1 fruit fly cellular context compared by ENCODE assay signal in genomic region chr3R:21017464-21018080, dm6.
TF ChIP-seq lines count a peak whose summit lies in the region.

Rlip (plus strand) TSS chr3R:21017684.

TF ChIP-seq in whole organism, embryonic, 481 proteins besides CTCF, POLR2A, EP300 and RAD21 (continued from another document and continues in another):
- TF ChIP-seq Trl (optimal IDR thresholded peaks at IDR 0.05; lab: Kevin White, UChicago), result no peak
- peak; percentile 75 for TF ChIP-seq Trl (GFP tag; optimal IDR thresholded peaks at IDR 0.05; lab: Kevin White, UChicago)
- TF ChIP-seq insv (GFP tag; optimal IDR thresholded peaks at IDR 0.05; lab: Kevin White, UChicago), result no peak
- TF ChIP-seq CG9797 (GFP tag; optimal IDR thresholded peaks at IDR 0.05; lab: Kevin White, UChicago), result no peak
- TF ChIP-seq gt (GFP tag; IDR thresholded peaks at IDR 0.05; lab: Robert Waterston, UW), result no peak
- peak; percentile 57 for TF ChIP-seq Rx (GFP tag; IDR thresholded peaks at IDR 0.05; lab: Robert Waterston, UW)
- no peak for TF ChIP-seq CG30431 (GFP tag; optimal IDR thresholded peaks at IDR 0.05; lab: Kevin White, UChicago)
- no peak for TF ChIP-seq z (GFP tag; IDR thresholded peaks at IDR 0.05; lab: Robert Waterston, UW)
- TF ChIP-seq fd96Cb (tag; optimal IDR thresholded peaks at IDR 0.05; lab: Kevin White, UChicago), result no peak
- peak; percentile 84 for TF ChIP-seq CG9932 (GFP tag; IDR thresholded peaks at IDR 0.05; lab: Robert Waterston, UW)
- TF ChIP-seq Spps (tag; optimal IDR thresholded peaks at IDR 0.05; lab: Kevin White, UChicago), result no peak
- 0 out of 3 replicates have a peak, but pooled peaks have one; percentile 25 for TF ChIP-seq otp (GFP tag; IDR thresholded peaks at IDR 0.05; lab: Robert Waterston, UW)
- peak; percentile 15 for TF ChIP-seq CG1602 (GFP tag; optimal IDR thresholded peaks at IDR 0.05; lab: Kevin White, UChicago)
- TF ChIP-seq jing (GFP tag; optimal IDR thresholded peaks at IDR 0.05; lab: Kevin White, UChicago), result no peak
- TF ChIP-seq CG1529 (GFP tag; optimal IDR thresholded peaks at IDR 0.05; lab: Kevin White, UChicago), result no peak
- TF ChIP-seq CG6813 (GFP tag; optimal IDR thresholded peaks at IDR 0.05; lab: Kevin White, UChicago), result no peak
- peak; percentile 64; the same call in 1 of the 2 replicates for TF ChIP-seq aop (GFP tag; IDR thresholded peaks at IDR 0.05; lab: Robert Waterston, UW)
- peak; percentile 48 for TF ChIP-seq zen2 (GFP tag; IDR thresholded peaks at IDR 0.05; lab: Robert Waterston, UW; ENCODE audit: partially characterized antibody)
- TF ChIP-seq Tbp (GFP tag; optimal IDR thresholded peaks at IDR 0.05; lab: Kevin White, UChicago), result no peak
- peak; percentile 56 for TF ChIP-seq caup (GFP tag; optimal IDR thresholded peaks at IDR 0.05; lab: Kevin White, UChicago; ENCODE audit: severe bottlenecking)
- TF ChIP-seq croc (GFP tag; conservative IDR thresholded peaks at IDR 0.05; lab: Robert Waterston, UW), result 0 out of 3 replicates have a peak, but pooled peaks have one; percentile 14
- 0 out of 3 replicates have a peak, but pooled peaks have one; percentile 40 for TF ChIP-seq tgo (GFP tag; IDR thresholded peaks at IDR 0.05; lab: Robert Waterston, UW)
- TF ChIP-seq p53 (GFP tag; optimal IDR thresholded peaks at IDR 0.05; lab: Kevin White, UChicago), result peak; percentile 40
- no peak for TF ChIP-seq BtbVII (GFP tag; optimal IDR thresholded peaks at IDR 0.05; lab: Kevin White, UChicago)
- TF ChIP-seq zen (tag; optimal IDR thresholded peaks at IDR 0.05; lab: Kevin White, UChicago), result peak; percentile 60
- no peak for TF ChIP-seq crc (GFP tag; optimal IDR thresholded peaks at IDR 0.05; lab: Kevin White, UChicago)
- peak; percentile 56 for TF ChIP-seq CG7839 (tag; optimal IDR thresholded peaks at IDR 0.05; lab: Kevin White, UChicago)
- TF ChIP-seq pnt (GFP tag; optimal IDR thresholded peaks at IDR 0.05; lab: Kevin White, UChicago), result peak; percentile 25
- TF ChIP-seq CoRest (tag; optimal IDR thresholded peaks at IDR 0.05; lab: Kevin White, UChicago), result no peak
- TF ChIP-seq Hr51 (GFP tag; optimal IDR thresholded peaks at IDR 0.05; lab: Kevin White, UChicago), result no peak
- TF ChIP-seq H2.0 (GFP tag; IDR thresholded peaks at IDR 0.05; lab: Robert Waterston, UW), result no peak
- no peak for TF ChIP-seq Taf1 (GFP tag; IDR thresholded peaks at IDR 0.05; lab: Robert Waterston, UW)
- no peak for TF ChIP-seq ftz-f1 (GFP tag; optimal IDR thresholded peaks at IDR 0.05; lab: Kevin White, UChicago)
- no peak for TF ChIP-seq run (tag; optimal IDR thresholded peaks at IDR 0.05; lab: Kevin White, UChicago)
- TF ChIP-seq psq (GFP tag; optimal IDR thresholded peaks at IDR 0.05; lab: Kevin White, UChicago), result no peak
- TF ChIP-seq Nf-YB (GFP tag; optimal IDR thresholded peaks at IDR 0.05; lab: Kevin White, UChicago), result no peak
- TF ChIP-seq gcm2 (GFP tag; optimal IDR thresholded peaks at IDR 0.05; lab: Kevin White, UChicago), result no peak
- TF ChIP-seq CG32767 (GFP tag; IDR thresholded peaks at IDR 0.05; lab: Robert Waterston, UW), result no peak
- no peak for TF ChIP-seq hth (optimal IDR thresholded peaks at IDR 0.05; lab: Kevin White, UChicago)
- no peak for TF ChIP-seq CG10959 (GFP tag; IDR thresholded peaks at IDR 0.05; lab: Robert Waterston, UW)
- TF ChIP-seq D19B (GFP tag; optimal IDR thresholded peaks at IDR 0.05; lab: Kevin White, UChicago), result no peak
- peak; percentile 37; the same call in 1 of the 3 replicates for TF ChIP-seq ci (GFP tag; IDR thresholded peaks at IDR 0.05; lab: Robert Waterston, UW)
- peak; percentile 16 for TF ChIP-seq tx (GFP tag; optimal IDR thresholded peaks at IDR 0.05; lab: Kevin White, UChicago)
- peak; percentile 54 for TF ChIP-seq MESR4 (GFP tag; optimal IDR thresholded peaks at IDR 0.05; lab: Kevin White, UChicago)
- TF ChIP-seq slou (GFP tag; optimal IDR thresholded peaks at IDR 0.05; lab: Kevin White, UChicago), result peak; percentile 50
- TF ChIP-seq CG7786 (GFP tag; optimal IDR thresholded peaks at IDR 0.05; lab: Kevin White, UChicago), result peak; percentile 41
- peak; percentile 46 for TF ChIP-seq BEAF-32 (GFP tag; optimal IDR thresholded peaks at IDR 0.05; lab: Kevin White, UChicago)
- TF ChIP-seq dati (GFP tag; IDR thresholded peaks at IDR 0.05; lab: Robert Waterston, UW), result no peak
- peak; percentile 21 for TF ChIP-seq CG16863 (GFP tag; optimal IDR thresholded peaks at IDR 0.05; lab: Kevin White, UChicago)
- TF ChIP-seq gem (tag; optimal IDR thresholded peaks at IDR 0.05; lab: Kevin White, UChicago), result peak; percentile 34
- no peak for TF ChIP-seq CG17912 (GFP tag; optimal IDR thresholded peaks at IDR 0.05; lab: Kevin White, UChicago)
- TF ChIP-seq Hmr (GFP tag; optimal IDR thresholded peaks at IDR 0.05; lab: Kevin White, UChicago), result peak; percentile 55
- TF ChIP-seq NC2α (GFP tag; optimal IDR thresholded peaks at IDR 0.05; lab: Kevin White, UChicago), result no peak
- no peak for TF ChIP-seq pros (GFP tag; optimal IDR thresholded peaks at IDR 0.05; lab: Kevin White, UChicago)
- no peak for TF ChIP-seq CG3065 (GFP tag; optimal IDR thresholded peaks at IDR 0.05; lab: Kevin White, UChicago)
- TF ChIP-seq Jarid2 (GFP tag; optimal IDR thresholded peaks at IDR 0.05; lab: Kevin White, UChicago), result no peak
- no peak for TF ChIP-seq usp (GFP tag; optimal IDR thresholded peaks at IDR 0.05; lab: Kevin White, UChicago)
- no peak for TF ChIP-seq CG13775 (GFP tag; optimal IDR thresholded peaks at IDR 0.05; lab: Kevin White, UChicago)
- TF ChIP-seq CG9437 (GFP tag; optimal IDR thresholded peaks at IDR 0.05; lab: Kevin White, UChicago), result peak; percentile 2
- peak; percentile 31 for TF ChIP-seq HmgZ (tag; optimal IDR thresholded peaks at IDR 0.05; lab: Kevin White, UChicago)
- no peak for TF ChIP-seq CG1832 (GFP tag; optimal IDR thresholded peaks at IDR 0.05; lab: Kevin White, UChicago)
- TF ChIP-seq CG2199 (GFP tag; IDR thresholded peaks at IDR 0.05; lab: Robert Waterston, UW), result peak; percentile 86
- TF ChIP-seq dmrt99B (tag; optimal IDR thresholded peaks at IDR 0.05; lab: Kevin White, UChicago), result peak; percentile 12
- no peak for TF ChIP-seq kay (GFP tag; optimal IDR thresholded peaks at IDR 0.05; lab: Kevin White, UChicago)
- peak; percentile 9 for TF ChIP-seq CG13894 (tag; optimal IDR thresholded peaks at IDR 0.05; lab: Kevin White, UChicago)
- TF ChIP-seq NC2β (GFP tag; optimal IDR thresholded peaks at IDR 0.05; lab: Kevin White, UChicago), result no peak
- peak; percentile 65 for TF ChIP-seq tin (GFP tag; optimal IDR thresholded peaks at IDR 0.05; lab: Kevin White, UChicago)
- peak; percentile 82 for TF ChIP-seq CG6791 (GFP tag; IDR thresholded peaks at IDR 0.05; lab: Robert Waterston, UW; ENCODE audit: partially characterized antibody)
- no peak for TF ChIP-seq CG2875 (GFP tag; optimal IDR thresholded peaks at IDR 0.05; lab: Kevin White, UChicago)
- peak; percentile 47 for TF ChIP-seq CG4820 (GFP tag; optimal IDR thresholded peaks at IDR 0.05; lab: Kevin White, UChicago)
- no peak for TF ChIP-seq eve (GFP tag; optimal IDR thresholded peaks at IDR 0.05; lab: Kevin White, UChicago)
- peak; percentile 25; the same call in 1 of the 2 replicates for TF ChIP-seq CG9215 (GFP tag; IDR thresholded peaks at IDR 0.05; lab: Robert Waterston, UW)
- peak; percentile 58; the same call in 2 of the 3 replicates for TF ChIP-seq Opbp (GFP tag; IDR thresholded peaks at IDR 0.05; lab: Robert Waterston, UW; ENCODE audit: partially characterized antibody)
- TF ChIP-seq eyg (GFP tag; optimal IDR thresholded peaks at IDR 0.05; lab: Kevin White, UChicago), result peak; percentile 41
- TF ChIP-seq CG10321 (GFP tag; IDR thresholded peaks at IDR 0.05; lab: Robert Waterston, UW), result no peak
- TF ChIP-seq CG14965 (GFP tag; optimal IDR thresholded peaks at IDR 0.05; lab: Kevin White, UChicago; ENCODE audit: borderline replicate concordance), result no peak
- no peak for TF ChIP-seq CG12104 (GFP tag; optimal IDR thresholded peaks at IDR 0.05; lab: Kevin White, UChicago)
- TF ChIP-seq CrebB (tag; optimal IDR thresholded peaks at IDR 0.05; lab: Kevin White, UChicago), result no peak
- TF ChIP-seq CG31441 (GFP tag; IDR thresholded peaks at IDR 0.05; lab: Robert Waterston, UW), result no peak
- TF ChIP-seq CG17568 (GFP tag; optimal IDR thresholded peaks at IDR 0.05; lab: Kevin White, UChicago), result no peak
- TF ChIP-seq ken (GFP tag; IDR thresholded peaks at IDR 0.05; lab: Robert Waterston, UW), result peak; percentile 55; the same call in 2 of the 3 replicates
- TF ChIP-seq mam (GFP tag; optimal IDR thresholded peaks at IDR 0.05; lab: Kevin White, UChicago), result peak; percentile 74
- no peak for TF ChIP-seq Sox100B (GFP tag; optimal IDR thresholded peaks at IDR 0.05; lab: Kevin White, UChicago)
- peak; percentile 85 for TF ChIP-seq CG11456 (GFP tag; IDR thresholded peaks at IDR 0.05; lab: Robert Waterston, UW)
- TF ChIP-seq ind (GFP tag; optimal IDR thresholded peaks at IDR 0.05; lab: Kevin White, UChicago), result peak; percentile 41
- TF ChIP-seq Rfx (GFP tag; IDR thresholded peaks at IDR 0.05; lab: Robert Waterston, UW), result peak; percentile 82
- peak; percentile 19 for TF ChIP-seq CG3281 (GFP tag; optimal IDR thresholded peaks at IDR 0.05; lab: Kevin White, UChicago)
- TF ChIP-seq Bgb (GFP tag; IDR thresholded peaks at IDR 0.05; lab: Robert Waterston, UW; ENCODE audit: partially characterized antibody), result peak; percentile 74
- peak; percentile 29 for TF ChIP-seq HLH54F (GFP tag; optimal IDR thresholded peaks at IDR 0.05; lab: Kevin White, UChicago)
- peak; percentile 35 for TF ChIP-seq CG18599 (GFP tag; optimal IDR thresholded peaks at IDR 0.05; lab: Kevin White, UChicago)
- TF ChIP-seq PHDP (tag; optimal IDR thresholded peaks at IDR 0.05; lab: Kevin White, UChicago), result no peak
- TF ChIP-seq CG1792 (GFP tag; optimal IDR thresholded peaks at IDR 0.05; lab: Kevin White, UChicago), result peak; percentile 49
- TF ChIP-seq Vsx1 (GFP tag; optimal IDR thresholded peaks at IDR 0.05; lab: Kevin White, UChicago), result no peak
- TF ChIP-seq CG18476 (GFP tag; optimal IDR thresholded peaks at IDR 0.05; lab: Kevin White, UChicago), result no peak
- peak; percentile 45 for TF ChIP-seq bab2 (GFP tag; optimal IDR thresholded peaks at IDR 0.05; lab: Kevin White, UChicago)
- no peak for TF ChIP-seq CG34224 (GFP tag; IDR thresholded peaks at IDR 0.05; lab: Robert Waterston, UW; ENCODE audit: partially characterized antibody)
- peak; percentile 79 for TF ChIP-seq CG13287 (GFP tag; IDR thresholded peaks at IDR 0.05; lab: Robert Waterston, UW; ENCODE audit: partially characterized antibody)
- TF ChIP-seq CG14441 (GFP tag; IDR thresholded peaks at IDR 0.05; lab: Robert Waterston, UW), result 0 out of 2 replicates have a peak, but pooled peaks have one; percentile 18
- TF ChIP-seq Nf-YC (tag; optimal IDR thresholded peaks at IDR 0.05; lab: Kevin White, UChicago), result peak; percentile 19
- no peak for TF ChIP-seq yki (optimal IDR thresholded peaks at IDR 0.05; lab: Kevin White, UChicago)
- TF ChIP-seq kni (GFP tag; optimal IDR thresholded peaks at IDR 0.05; lab: Kevin White, UChicago), result no peak
- TF ChIP-seq CG8281 (tag; optimal IDR thresholded peaks at IDR 0.05; lab: Kevin White, UChicago), result no peak
- TF ChIP-seq cwo (GFP tag; optimal IDR thresholded peaks at IDR 0.05; lab: Kevin White, UChicago), result no peak
- peak; percentile 34 for TF ChIP-seq Hr3 (GFP tag; optimal IDR thresholded peaks at IDR 0.05; lab: Kevin White, UChicago)
- TF ChIP-seq CG4730 (GFP tag; IDR thresholded peaks at IDR 0.05; lab: Robert Waterston, UW), result no peak
- TF ChIP-seq CG10267 (tag; optimal IDR thresholded peaks at IDR 0.05; lab: Kevin White, UChicago), result peak; percentile 96
- peak; percentile 59 to 96 for TF ChIP-seq Pdp1 (GFP tag; optimal IDR thresholded peaks at IDR 0.05; lab: Kevin White, UChicago)
- peak; percentile 45 for TF ChIP-seq Dad (GFP tag; optimal IDR thresholded peaks at IDR 0.05; lab: Kevin White, UChicago)
- TF ChIP-seq CG2678 (tag; optimal IDR thresholded peaks at IDR 0.05; lab: Kevin White, UChicago), result peak; percentile 20
- TF ChIP-seq zf30C (GFP tag; optimal IDR thresholded peaks at IDR 0.05; lab: Kevin White, UChicago), result no peak
- peak; percentile 65 for TF ChIP-seq Side (GFP tag; optimal IDR thresholded peaks at IDR 0.05; lab: Kevin White, UChicago)
- no peak for TF ChIP-seq sim (GFP tag; IDR thresholded peaks at IDR 0.05; lab: Robert Waterston, UW)
- TF ChIP-seq bcd (GFP tag; optimal IDR thresholded peaks at IDR 0.05; lab: Kevin White, UChicago), result peak; percentile 55
- no peak for TF ChIP-seq pfk (GFP tag; optimal IDR thresholded peaks at IDR 0.05; lab: Kevin White, UChicago)
- TF ChIP-seq CG2129 (GFP tag; IDR thresholded peaks at IDR 0.05; lab: Robert Waterston, UW; ENCODE audit: partially characterized antibody), result no peak
- no peak for TF ChIP-seq CG31365 (tag; optimal IDR thresholded peaks at IDR 0.05; lab: Kevin White, UChicago)
- TF ChIP-seq CG4707 (GFP tag; optimal IDR thresholded peaks at IDR 0.05; lab: Kevin White, UChicago), result no peak
- no peak for TF ChIP-seq wor (GFP tag; IDR thresholded peaks at IDR 0.05; lab: Robert Waterston, UW)
- no peak for TF ChIP-seq Ravus (GFP tag; IDR thresholded peaks at IDR 0.05; lab: Robert Waterston, UW)
- 0 out of 4 replicates have a peak, but pooled peaks have one; percentile 60 for TF ChIP-seq chinmo (GFP tag; IDR thresholded peaks at IDR 0.05; lab: Robert Waterston, UW; ENCODE audit: partially characterized antibody)
- peak; percentile 16 for TF ChIP-seq Sry-β (GFP tag; optimal IDR thresholded peaks at IDR 0.05; lab: Kevin White, UChicago)
- TF ChIP-seq CG4854 (GFP tag; optimal IDR thresholded peaks at IDR 0.05; lab: Kevin White, UChicago), result peak; percentile 44
- TF ChIP-seq CG11085 (GFP tag; IDR thresholded peaks at IDR 0.05; lab: Robert Waterston, UW), result 0 out of 2 replicates have a peak, but pooled peaks have one; percentile 42
- peak; percentile 51; the same call in 1 of the 2 replicates for TF ChIP-seq ranshi (GFP tag; IDR thresholded peaks at IDR 0.05; lab: Robert Waterston, UW)
- no peak for TF ChIP-seq Usf (GFP tag; optimal IDR thresholded peaks at IDR 0.05; lab: Kevin White, UChicago)
- TF ChIP-seq CG1603 (tag; optimal IDR thresholded peaks at IDR 0.05; lab: Kevin White, UChicago), result peak; percentile 75
- TF ChIP-seq maf-S (GFP tag; optimal IDR thresholded peaks at IDR 0.05; lab: Kevin White, UChicago), result no peak
- no peak for TF ChIP-seq CG4360 (GFP tag; IDR thresholded peaks at IDR 0.05; lab: Robert Waterston, UW)
- no peak for TF ChIP-seq fd3F (GFP tag; optimal IDR thresholded peaks at IDR 0.05; lab: Kevin White, UChicago)
- no peak for TF ChIP-seq CG13123 (GFP tag; optimal IDR thresholded peaks at IDR 0.05; lab: Kevin White, UChicago)
- TF ChIP-seq CG13424 (tag; optimal IDR thresholded peaks at IDR 0.05; lab: Kevin White, UChicago), result no peak
- peak; percentile 65 for TF ChIP-seq Dp (GFP tag; optimal IDR thresholded peaks at IDR 0.05; lab: Kevin White, UChicago)
- TF ChIP-seq corto (GFP tag; optimal IDR thresholded peaks at IDR 0.05; lab: Kevin White, UChicago), result no peak
